Fruit fly (Drosophila melanogaster) whole organism, embryonic: ENCODE results near the gene GstD8.

ENCODE experiments used
- ATbp ChIP-seq: fragments of 200-800 bp; sonication (Bioruptor generic); optimal IDR thresholded peaks from 2 replicates; lab custom pipeline; 2017; ENCODE audit warnings: missing biosample characterization, mild to moderate bottlenecking, missing genetic modification characterization, missing genetic modification reagents
- Atf-2 ChIP-seq: fragments of 200-800 bp; sonication (Bioruptor generic); optimal IDR thresholded peaks from 2 replicates; lab custom pipeline; 2016; ENCODE audit warnings: missing biosample characterization, missing genetic modification characterization
- CG12104 ChIP-seq: fragments of 200-800 bp; sonication (Bioruptor generic); optimal IDR thresholded peaks from 3 replicates; lab custom pipeline; 2016; ENCODE audit warnings: missing biosample characterization, missing genetic modification characterization
- CG12155 ChIP-seq: fragments of 200-800 bp; sonication (Bioruptor generic); optimal IDR thresholded peaks from 3 replicates; lab custom pipeline; 2016; ENCODE audit warnings: missing biosample characterization, missing genetic modification characterization
- CG15479 ChIP-seq: fragments of 200-800 bp; sonication (Bioruptor generic); optimal IDR thresholded peaks from 3 replicates; lab custom pipeline; 2019; ENCODE audit warnings: missing biosample characterization, mild to moderate bottlenecking, missing genetic modification characterization, moderate library complexity
- CG1602 ChIP-seq: fragments of 200-800 bp; sonication (Bioruptor generic); optimal IDR thresholded peaks from 3 replicates; lab custom pipeline; 2016; ENCODE audit warnings: missing biosample characterization, missing genetic modification characterization
- CG16779 ChIP-seq: fragments of 200-800 bp; sonication (Bioruptor generic); IDR thresholded peaks from 2 replicates; pipeline ENCODE4 v1.3.6; 2022; ENCODE audit warnings: missing biosample characterization, missing genetic modification characterization
- CG18476 ChIP-seq: fragments of 200-800 bp; sonication (Bioruptor generic); optimal IDR thresholded peaks from 2 replicates; lab custom pipeline; 2016; ENCODE audit warnings: missing biosample characterization, mild to moderate bottlenecking, missing genetic modification characterization
- CG18619 ChIP-seq: fragments of 200-800 bp; sonication (Bioruptor generic); optimal IDR thresholded peaks from 3 replicates; lab custom pipeline; 2017; ENCODE audit warnings: missing biosample characterization, mild to moderate bottlenecking, missing genetic modification characterization
- CG43689 ChIP-seq: fragments of 200-800 bp; sonication (Bioruptor generic); IDR thresholded peaks from 2 replicates; pipeline ENCODE4 v1.3.6; 2022; ENCODE audit warnings: missing biosample characterization, missing genetic modification characterization
- CG6765 ChIP-seq: fragments of 200-800 bp; sonication (Bioruptor generic); optimal IDR thresholded peaks from 3 replicates; lab custom pipeline; 2017; ENCODE audit warnings: missing biosample characterization, mild to moderate bottlenecking, missing genetic modification characterization
- CHES-1-like ChIP-seq: fragments of 200-800 bp; sonication (Bioruptor generic); optimal IDR thresholded peaks from 2 replicates; lab custom pipeline; 2016; ENCODE audit warnings: missing biosample characterization, missing genetic modification characterization
- D ChIP-seq, 2 experiments: fragments of 200-800 bp in 1 of 2; fragments of >200 bp in 1 of 2; sonication (Bioruptor generic) in 1 of 2; optimal IDR thresholded peaks; 2 replicates in 1 of 2; 3 replicates in 1 of 2; lab custom pipeline; 2017; ENCODE audit warnings: mild to moderate bottlenecking in 1 of 2, missing biosample characterization in 1 of 2, missing genetic modification characterization in 1 of 2, missing genetic modification reagents in 1 of 2
- Dref ChIP-seq: fragments of 200-800 bp; sonication (Bioruptor generic); IDR thresholded peaks from 2 replicates; pipeline ENCODE4 v1.3.6; 2022; ENCODE audit warnings: missing biosample characterization, missing genetic modification characterization
- Drgx ChIP-seq: fragments of 200-800 bp; sonication (Bioruptor generic); IDR thresholded peaks from 2 replicates; pipeline ENCODE4 v1.3.6; 2022; ENCODE audit warnings: missing biosample characterization, missing genetic modification characterization
- E2f1 ChIP-seq: fragments of 200-800 bp; sonication (Bioruptor generic); IDR thresholded peaks from 2 replicates; pipeline ENCODE4 v1.3.6; 2022; ENCODE audit warnings: missing biosample characterization, missing genetic modification characterization
- Six4 ChIP-seq: fragments of 200-800 bp; sonication (Bioruptor generic); optimal IDR thresholded peaks from 2 replicates; lab custom pipeline; 2016; ENCODE audit warnings: missing biosample characterization, missing genetic modification characterization
- Sry-β ChIP-seq: fragments of 200-800 bp; sonication (Bioruptor generic); optimal IDR thresholded peaks from 2 replicates; lab custom pipeline; 2018; ENCODE audit warnings: missing biosample characterization, mild to moderate bottlenecking, missing genetic modification characterization, moderate library complexity
- ab ChIP-seq: fragments of 200-800 bp; sonication (Bioruptor generic); optimal IDR thresholded peaks from 2 replicates; lab custom pipeline; 2016; ENCODE audit warnings: missing biosample characterization, missing genetic modification characterization
- abd-A ChIP-seq: fragments of 200-800 bp; sonication (Bioruptor generic); optimal IDR thresholded peaks from 3 replicates; lab custom pipeline; 2019; ENCODE audit warnings: missing biosample characterization, mild to moderate bottlenecking, missing genetic modification characterization, moderate library complexity
- ase ChIP-seq: fragments of 200-800 bp; sonication (Bioruptor generic); IDR thresholded peaks from 3 replicates; pipeline ENCODE4 v1.3.6; 2022; ENCODE audit warnings: missing biosample characterization, missing genetic modification characterization
- emc ChIP-seq: fragments of 200-800 bp; sonication (Bioruptor generic); optimal IDR thresholded peaks from 2 replicates; lab custom pipeline; 2016; ENCODE audit warnings: missing biosample characterization, missing genetic modification characterization
- esg ChIP-seq: fragments of 200-800 bp; sonication (Bioruptor generic); conservative IDR thresholded peaks from 2 replicates; pipeline ENCODE4 v1.3.6; 2022; ENCODE audit warnings: missing biosample characterization, missing genetic modification characterization
- ewg ChIP-seq: fragments of 200-800 bp; sonication (Bioruptor generic); optimal IDR thresholded peaks from 3 replicates; lab custom pipeline; 2017; ENCODE audit warnings: mild to moderate bottlenecking, missing biosample characterization, missing genetic modification reagents, missing genetic modification characterization
- exex ChIP-seq: fragments of 200-800 bp; sonication (Bioruptor generic); optimal IDR thresholded peaks from 4 replicates; lab custom pipeline; 2018; ENCODE audit warnings: missing biosample characterization, mild to moderate bottlenecking, missing genetic modification characterization, moderate library complexity
- gro ChIP-seq: fragments of 200-800 bp; sonication (Bioruptor generic); optimal IDR thresholded peaks from 2 replicates; lab custom pipeline; 2016; ENCODE audit warnings: missing biosample characterization, missing genetic modification characterization
- lola ChIP-seq, 3 experiments: fragments of >200 bp in 2 of 3; fragments of 200-800 bp in 1 of 3; sonication (Bioruptor generic) in 1 of 3; optimal IDR thresholded peaks; 2 replicates each; lab custom pipeline; 2017 to 2019; ENCODE audit warnings: missing biosample characterization in 3 of 3, missing genetic modification characterization in 3 of 3, mild to moderate bottlenecking in 1 of 3, moderate library complexity in 1 of 3
- onecut ChIP-seq: fragments of 200-800 bp; sonication (Bioruptor generic); IDR thresholded peaks from 2 replicates; pipeline ENCODE4 v1.3.6; 2022; ENCODE audit warnings: missing biosample characterization, missing genetic modification characterization
- pros ChIP-seq: fragments of 200-800 bp; sonication (Bioruptor generic); optimal IDR thresholded peaks from 3 replicates; lab custom pipeline; 2019; ENCODE audit warnings: missing biosample characterization, mild to moderate bottlenecking, missing genetic modification characterization, moderate library complexity
- sc ChIP-seq, 3 experiments: fragments of >200 bp in 2 of 3; fragments of 200-800 bp in 1 of 3; sonication (Bioruptor generic) in 1 of 3; optimal IDR thresholded peaks; 2 replicates in 2 of 3; 3 replicates in 1 of 3; lab custom pipeline; 2017; ENCODE audit warnings: mild to moderate bottlenecking in 1 of 3, missing biosample characterization in 1 of 3, missing genetic modification characterization in 1 of 3, missing genetic modification reagents in 1 of 3
- sens-2 ChIP-seq: fragments of 200-800 bp; sonication (Bioruptor generic); IDR thresholded peaks from 2 replicates; pipeline ENCODE4 v1.3.6; 2022; ENCODE audit warnings: missing biosample characterization, missing genetic modification characterization
- stwl ChIP-seq: fragments of 200-800 bp; sonication (Bioruptor generic); optimal IDR thresholded peaks from 3 replicates; lab custom pipeline; 2018; ENCODE audit warnings: missing biosample characterization, mild to moderate bottlenecking, missing genetic modification characterization, moderate library complexity
- tgo ChIP-seq: fragments of 200-800 bp; sonication (Bioruptor generic); IDR thresholded peaks from 3 replicates; pipeline ENCODE4 v1.3.6; 2022; ENCODE audit warnings: missing biosample characterization, missing genetic modification characterization
- yki ChIP-seq: fragments of >200 bp; optimal IDR thresholded peaks from 3 replicates; lab custom pipeline; 2018
- z ChIP-seq: fragments of 200-800 bp; sonication (Bioruptor generic); IDR thresholded peaks from 3 replicates; pipeline ENCODE4 v1.3.6; 2022; ENCODE audit warnings: missing biosample characterization, missing genetic modification characterization
- zen ChIP-seq: fragments of 200-800 bp; sonication (Bioruptor generic); optimal IDR thresholded peaks from 3 replicates; lab custom pipeline; 2018; ENCODE audit warnings: missing biosample characterization, mild to moderate bottlenecking, missing genetic modification characterization, moderate library complexity

GstD8 gene

DNA sequence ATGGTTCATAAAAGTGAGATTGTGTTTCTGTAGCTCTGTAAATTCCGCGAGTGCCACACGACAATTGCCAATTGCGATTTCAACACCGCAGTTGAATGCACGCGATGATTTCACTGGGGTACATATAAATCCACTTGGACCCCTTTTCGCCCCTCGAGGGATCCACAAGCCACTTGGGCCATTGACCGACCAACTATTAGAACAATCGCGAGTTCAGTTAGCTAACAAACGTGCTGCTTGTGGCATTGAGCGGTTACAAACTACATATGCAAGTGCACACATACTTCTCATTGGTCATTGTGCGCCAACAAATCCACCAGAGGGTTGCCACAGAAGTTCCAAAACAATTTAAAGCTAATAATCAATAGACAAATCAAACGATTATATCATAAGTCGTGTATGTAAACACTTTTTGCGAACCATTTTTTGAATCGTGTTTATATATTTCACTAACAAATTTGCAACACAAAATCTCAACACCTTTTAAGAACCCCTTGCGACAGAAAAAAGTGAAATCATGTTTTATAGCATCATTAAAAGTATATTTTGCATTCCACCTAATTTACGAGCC is 1.4 kb downstream of the GstD8 start:
- TF ChIP-seq Dref (GFP tag; lab: Robert Waterston, UW): no peak
- TF ChIP-seq Atf-2 (GFP tag; lab: Kevin White, UChicago): no peak
- peak; percentile 79 for TF ChIP-seq CG18476 (GFP tag; lab: Kevin White, UChicago)
- no peak for TF ChIP-seq Six4 (GFP tag; lab: Kevin White, UChicago)
- TF ChIP-seq Drgx (GFP tag; lab: Robert Waterston, UW): peak; percentile 55
- TF ChIP-seq tgo (GFP tag; lab: Robert Waterston, UW): no peak
- TF ChIP-seq ewg (GFP tag; lab: Kevin White, UChicago): no peak
- no peak for TF ChIP-seq gro (GFP tag; lab: Kevin White, UChicago)

DNA sequence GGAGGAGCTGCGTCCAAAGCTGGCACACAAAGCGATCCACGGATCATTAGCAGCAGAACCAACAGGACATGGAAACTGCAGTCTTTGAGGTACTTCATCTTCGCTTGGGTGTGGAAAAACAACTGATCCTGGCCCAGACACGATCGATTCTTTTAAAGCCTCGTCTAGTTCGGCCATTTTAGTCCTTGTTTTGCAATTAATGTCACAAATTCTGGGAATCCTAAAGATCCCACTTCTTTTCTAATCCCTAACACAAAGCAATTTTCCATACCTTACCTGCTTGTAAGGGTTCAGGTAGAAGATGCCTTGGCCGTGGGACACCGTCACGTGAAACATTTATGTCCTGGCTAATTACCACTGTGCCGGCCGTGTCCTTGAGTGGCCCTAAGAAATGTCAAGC is 2.8 kb downstream of the GstD8 start, which contains the start of gene CG10035:
Gene CG10035 (minus strand): TSS at position 129 of the 400 bp plus-strand sequence.
- TF ChIP-seq CG1602 (GFP tag; lab: Kevin White, UChicago): no peak
- no peak for TF ChIP-seq CG18619 (GFP tag; lab: Kevin White, UChicago)
- peak; percentile 20 for TF ChIP-seq CG15479 (GFP tag; lab: Kevin White, UChicago)
- TF ChIP-seq CG43689 (GFP tag; lab: Robert Waterston, UW): no peak
- TF ChIP-seq yki: no peak
- peak; percentile 12 for TF ChIP-seq pros (GFP tag; lab: Kevin White, UChicago)
- TF ChIP-seq D (optimal IDR thresholded peaks at IDR 0.05; lab: Kevin White, UChicago): peak; percentile 55
- TF ChIP-seq D (GFP tag; optimal IDR thresholded peaks at IDR 0.05; lab: Kevin White, UChicago): no peak
- TF ChIP-seq zen: peak; percentile 98
- TF ChIP-seq onecut (GFP tag; lab: Robert Waterston, UW): no peak

DNA sequence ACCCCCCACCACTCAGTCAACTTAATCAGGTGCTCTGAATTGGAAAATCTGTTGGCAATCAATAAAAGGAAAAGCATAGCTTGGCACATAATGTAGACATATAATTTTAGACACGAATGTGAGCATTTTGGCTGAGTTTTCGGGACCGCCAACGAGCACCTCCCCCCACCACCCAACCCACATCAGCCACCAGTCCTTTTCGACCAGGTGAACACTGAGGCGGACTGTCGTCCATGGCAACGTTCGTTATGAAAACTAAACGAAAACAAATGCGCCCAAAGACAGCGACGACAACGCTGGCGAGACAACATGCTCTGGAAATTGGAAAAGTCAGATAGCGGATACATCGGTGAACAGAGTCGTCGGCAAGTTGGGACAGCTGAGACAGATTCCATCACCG is 3.2 kb downstream of the GstD8 start, which contains the start of gene GstD11:
Gene GstD11 (plus strand): TSS at position 301 of the 400 bp plus-strand sequence.
- TF ChIP-seq exex (no peak), CHES-1-like (GFP tag; lab: Kevin White, UChicago) (no peak), CG16779 (no peak), ATbp (no peak), z (GFP tag; lab: Robert Waterston, UW) (no peak), lola (GFP tag; optimal IDR thresholded peaks at IDR 0.05; lab: Kevin White, UChicago) (no peak), CG6765 (no peak), Sry-β (GFP tag; lab: Kevin White, UChicago) (no peak), E2f1 (GFP tag; lab: Robert Waterston, UW) (no peak), sc (optimal IDR thresholded peaks at IDR 0.05; lab: Kevin White, UChicago) (no peak), sc (GFP tag; optimal IDR thresholded peaks at IDR 0.05; lab: Kevin White, UChicago) (no peak), stwl (tag; lab: Kevin White, UChicago) (no peak), CG12155 (GFP tag; lab: Kevin White, UChicago) (no peak), sens-2 (GFP tag; lab: Robert Waterston, UW) (no peak), emc (GFP tag; lab: Kevin White, UChicago) (no peak), ab (GFP tag; lab: Kevin White, UChicago) (no peak), abd-A (no peak), ase (GFP tag; lab: Robert Waterston, UW) (no peak), CG12104 (GFP tag; lab: Kevin White, UChicago) (no peak), esg (GFP tag; lab: Robert Waterston, UW) (no peak)
